Worm (Caenorhabditis elegans) whole organism, L1 larva: Measurements from ENCODE around the gene C49A9.10.
A peak's percentile ranks its signal among the peaks of the same experiment; 100 is the strongest.

Experiments used
- C34B4.2 ChIP-seq: sonication (generic microtip); optimal IDR thresholded peaks from 2 replicates; lab custom pipeline; 2017; ENCODE audit warnings: mild to moderate bottlenecking, missing genetic modification characterization, missing compliant biosample characterization
- Y116A8C.19 ChIP-seq: sonication (generic microtip); optimal IDR thresholded peaks from 2 replicates; lab custom pipeline; 2016; ENCODE audit warnings: missing compliant biosample characterization, missing genetic modification characterization, borderline replicate concordance
- aha-1 ChIP-seq: fragments of 150-350 bp; optimal IDR thresholded peaks from 2 replicates; lab custom pipeline; 2014; ENCODE audit warnings: missing biosample characterization, missing genetic modification characterization
- aly-2 ChIP-seq: fragments of 150-350 bp; optimal IDR thresholded peaks from 2 replicates; lab custom pipeline; 2014; ENCODE audit warnings: missing biosample characterization, missing genetic modification characterization
- ceh-63 ChIP-seq: fragments of 200-800 bp; sonication (Bioruptor generic); optimal IDR thresholded peaks from 2 replicates; lab custom pipeline; 2018; ENCODE audit warnings: mild to moderate bottlenecking, missing genetic modification characterization, missing compliant biosample characterization
- ceh-8 ChIP-seq: fragments of 200-800 bp; sonication (Bioruptor generic); optimal IDR thresholded peaks from 2 replicates; lab custom pipeline; 2018; ENCODE audit warnings: mild to moderate bottlenecking, missing genetic modification characterization, moderate library complexity, missing compliant biosample characterization
- ceh-82 ChIP-seq, 3 experiments: fragments of 150-350 bp in 1 of 3; sonication (generic microtip) in 2 of 3; optimal IDR thresholded peaks; 2 replicates each; lab custom pipeline; 2014 to 2017; ENCODE audit warnings: missing biosample characterization in 3 of 3, missing genetic modification characterization in 3 of 3
- ces-1 ChIP-seq: fragments of 150-350 bp; optimal IDR thresholded peaks from 2 replicates; lab custom pipeline; 2014; ENCODE audit warnings: missing biosample characterization, missing genetic modification reagents, missing genetic modification characterization
- dpl-1 ChIP-seq, 3 experiments: fragments of 150-350 bp in 2 of 3; sonication (generic microtip) in 1 of 3; optimal IDR thresholded peaks; 2 replicates each; lab custom pipeline; 2014 to 2017; ENCODE audit warnings: missing biosample characterization in 3 of 3, missing genetic modification characterization in 3 of 3, missing genetic modification reagents in 3 of 3
- dsc-1 ChIP-seq: sonication (generic microtip); optimal IDR thresholded peaks from 2 replicates; lab custom pipeline; 2016; ENCODE audit warnings: mild to moderate bottlenecking, missing genetic modification characterization, missing compliant biosample characterization
- efl-1 ChIP-seq, 4 experiments: fragments of 150-350 bp; optimal IDR thresholded peaks in 3 of 4; peaks in 1 of 4; 1 replicate in 1 of 4; 2 replicates in 3 of 4; lab custom pipeline; 2014; ENCODE audit warnings: missing biosample characterization in 2 of 4, missing genetic modification characterization in 2 of 4, missing genetic modification reagents in 2 of 4
- efl-3 ChIP-seq: fragments of 200-800 bp; sonication (Bioruptor generic); optimal IDR thresholded peaks from 2 replicates; lab custom pipeline; 2018; ENCODE audit warnings: mild to moderate bottlenecking, missing genetic modification characterization, missing compliant biosample characterization
- egl-13 ChIP-seq: sonication (generic microtip); optimal IDR thresholded peaks from 2 replicates; lab custom pipeline; 2016; ENCODE audit warnings: missing genotype, missing genetic modification reagents, missing genetic modification characterization, missing compliant biosample characterization
- egl-27 ChIP-seq, 2 experiments: fragments of 150-350 bp in 1 of 2; sonication (generic microtip); optimal IDR thresholded peaks; 3 replicates each; lab custom pipeline; 2017 to 2018; ENCODE audit warnings: missing biosample characterization in 2 of 2, missing genetic modification characterization in 2 of 2, missing genetic modification reagents in 2 of 2
- elt-2 ChIP-seq: sonication (generic microtip); optimal IDR thresholded peaks from 2 replicates; lab custom pipeline; 2016; ENCODE audit warnings: missing genetic modification characterization, mild to moderate bottlenecking, inconsistent platforms, missing compliant biosample characterization, missing genetic modification reagents
- ets-5 ChIP-seq: fragments of 200-800 bp; sonication (Bioruptor generic); IDR thresholded peaks from 2 replicates; pipeline ENCODE4 v1.3.6; 2022; ENCODE audit warnings: missing genetic modification characterization, missing compliant biosample characterization
- fkh-4 ChIP-seq: sonication (generic microtip); optimal IDR thresholded peaks from 2 replicates; lab custom pipeline; 2016; ENCODE audit warnings: missing compliant biosample characterization, missing genetic modification characterization, borderline replicate concordance
- fkh-8 ChIP-seq: sonication (generic microtip); optimal IDR thresholded peaks from 2 replicates; lab custom pipeline; 2016; ENCODE audit warnings: mild to moderate bottlenecking, missing genetic modification characterization, missing compliant biosample characterization
- fos-1 ChIP-seq: fragments of 150-350 bp; optimal IDR thresholded peaks from 2 replicates; lab custom pipeline; 2014; ENCODE audit warnings: missing biosample characterization, missing genetic modification characterization
- grh-1 ChIP-seq: fragments of 200-800 bp; sonication (Bioruptor generic); IDR thresholded peaks from 2 replicates; pipeline ENCODE4 v1.3.6; 2022; ENCODE audit warnings: missing genetic modification reagents, missing genetic modification characterization, missing compliant biosample characterization
- hlh-17 ChIP-seq: fragments of 200-800 bp; sonication (Bioruptor generic); optimal IDR thresholded peaks from 2 replicates; lab custom pipeline; 2018; ENCODE audit warnings: missing genetic modification characterization, mild to moderate bottlenecking, missing compliant biosample characterization, moderate library complexity, borderline replicate concordance
- hpl-2 ChIP-seq: fragments of 150-350 bp; optimal IDR thresholded peaks from 2 replicates; lab custom pipeline; 2014; ENCODE audit warnings: missing biosample characterization, missing genetic modification reagents, missing genetic modification characterization
- irx-1 ChIP-seq: sonication (generic microtip); optimal IDR thresholded peaks from 2 replicates; lab custom pipeline; 2016; ENCODE audit warnings: missing genetic modification characterization, missing compliant biosample characterization
- isw-1 ChIP-seq: fragments of 200-800 bp; sonication (Bioruptor generic); IDR thresholded peaks from 2 replicates; pipeline ENCODE4 v1.3.6; 2022; ENCODE audit warnings: missing genetic modification characterization, missing compliant biosample characterization
- lin-14 ChIP-seq: fragments of 200-800 bp; sonication (Bioruptor generic); optimal IDR thresholded peaks from 2 replicates; lab custom pipeline; 2018; ENCODE audit warnings: mild to moderate bottlenecking, missing genetic modification characterization, moderate library complexity, missing compliant biosample characterization
- lin-15B ChIP-seq: fragments of 150-350 bp; sonication (generic microtip); optimal IDR thresholded peaks from 3 replicates; lab custom pipeline; 2014; ENCODE audit warnings: missing biosample characterization, missing genetic modification characterization
- lsy-2 ChIP-seq, 2 experiments: fragments of 150-350 bp; optimal IDR thresholded peaks; 2 replicates each; lab custom pipeline; 2014; ENCODE audit warnings: missing biosample characterization in 2 of 2, missing genetic modification characterization in 2 of 2
- mab-9 ChIP-seq: fragments of 200-800 bp; sonication (Bioruptor generic); IDR thresholded peaks from 2 replicates; pipeline ENCODE4 v1.3.6; 2022; ENCODE audit warnings: missing genetic modification reagents, missing genetic modification characterization, missing compliant biosample characterization
- mdl-1 ChIP-seq, 2 experiments: fragments of 150-350 bp; optimal IDR thresholded peaks; 2 replicates each; lab custom pipeline; 2014 to 2017; ENCODE audit warnings: missing biosample characterization in 2 of 2, missing genetic modification characterization in 2 of 2, inconsistent platforms in 1 of 2
- nhr-19 ChIP-seq: fragments of 200-800 bp; sonication (Bioruptor generic); conservative IDR thresholded peaks from 2 replicates; pipeline ENCODE4 v1.3.6; 2022; ENCODE audit warnings: missing genetic modification characterization, missing compliant biosample characterization
- nhr-85 ChIP-seq: sonication (generic microtip); peaks from one replicate; lab custom pipeline; 2016; ENCODE audit warnings: missing genetic modification characterization, inconsistent platforms, missing compliant biosample characterization
- pax-3 ChIP-seq: fragments of 200-800 bp; sonication (Bioruptor generic); optimal IDR thresholded peaks from 2 replicates; lab custom pipeline; 2018; ENCODE audit warnings: mild to moderate bottlenecking, missing genetic modification characterization, moderate library complexity, missing compliant biosample characterization
- snu-23 ChIP-seq: sonication (generic microtip); optimal IDR thresholded peaks from 2 replicates; lab custom pipeline; 2016; ENCODE audit warnings: missing genetic modification characterization, missing compliant biosample characterization
- sup-37 ChIP-seq: fragments of 200-800 bp; sonication (Bioruptor generic); optimal IDR thresholded peaks from 2 replicates; lab custom pipeline; 2018; ENCODE audit warnings: mild to moderate bottlenecking, missing genetic modification characterization, missing compliant biosample characterization
- tlp-1 ChIP-seq: fragments of 150-350 bp; optimal IDR thresholded peaks from 2 replicates; lab custom pipeline; 2014; ENCODE audit warnings: missing biosample characterization, missing genetic modification characterization
- unc-62 ChIP-seq: fragments of 150-350 bp; optimal IDR thresholded peaks from 2 replicates; lab custom pipeline; 2014; ENCODE audit warnings: missing biosample characterization, missing genetic modification reagents, missing genetic modification characterization
- unc-86 ChIP-seq: sonication (generic microtip); optimal IDR thresholded peaks from 2 replicates; lab custom pipeline; 2016; ENCODE audit warnings: missing genetic modification characterization, missing compliant biosample characterization
- unc-98 ChIP-seq: fragments of 200-800 bp; sonication (Bioruptor generic); IDR thresholded peaks from 2 replicates; pipeline ENCODE4 v1.3.6; 2022; ENCODE audit warnings: missing genetic modification characterization, missing compliant biosample characterization
- vab-15 ChIP-seq: sonication (generic microtip); optimal IDR thresholded peaks from 2 replicates; lab custom pipeline; 2017; ENCODE audit warnings: missing genotype, mild to moderate bottlenecking, missing genetic modification characterization, missing compliant biosample characterization
- zip-4 ChIP-seq: fragments of 200-800 bp; sonication (Bioruptor generic); optimal IDR thresholded peaks from 2 replicates; lab custom pipeline; 2018; ENCODE audit warnings: mild to moderate bottlenecking, missing genetic modification characterization, moderate library complexity, missing compliant biosample characterization

C49A9.10 gene

DNA sequence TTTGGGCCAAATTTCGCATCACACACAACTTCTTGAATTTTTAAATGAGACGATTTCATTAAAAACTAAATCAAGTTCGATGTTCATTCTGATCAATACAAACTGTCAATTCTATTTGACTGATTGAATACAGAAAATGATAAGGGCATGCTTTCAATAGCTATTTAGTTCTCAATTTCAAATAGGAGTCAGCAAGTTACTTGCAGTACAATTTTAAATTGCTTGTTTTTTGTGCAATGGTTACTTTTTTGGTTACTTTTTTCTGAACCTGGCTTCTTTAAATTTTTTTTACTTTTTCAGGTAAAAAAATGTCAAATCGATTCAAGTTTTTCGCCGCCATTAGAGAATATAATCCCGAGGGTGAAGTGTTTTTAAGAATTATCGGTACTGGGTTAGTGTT, 19.0 kb upstream of the C49A9.10 start, which contains the start of gene C49A9.2:
Gene C49A9.2 (plus strand): TSS at position 301 of the 400 bp plus-strand sequence.
- TF ChIP-seq zip-4 (GFP tag; lab: Kevin White, UChicago): no peak
- no peak for TF ChIP-seq lin-14 (GFP tag; lab: Kevin White, UChicago)
- no peak for TF ChIP-seq lsy-2 (tag; optimal IDR thresholded peaks at IDR 0.05; lab: Kevin White, UChicago)
- TF ChIP-seq egl-13: no peak
- TF ChIP-seq ces-1: no peak
- TF ChIP-seq tlp-1 (tag; lab: Kevin White, UChicago): no peak
- TF ChIP-seq unc-62: no peak
- no peak for TF ChIP-seq ets-5
- TF ChIP-seq aha-1 (tag; lab: Kevin White, UChicago): no peak
- no peak for TF ChIP-seq pax-3 (tag; lab: Kevin White, UChicago)
- no peak for TF ChIP-seq unc-98 (GFP tag; lab: Robert Waterston, UW)
- no peak for TF ChIP-seq aly-2
- no peak for TF ChIP-seq fkh-8 (tag; lab: Kevin White, UChicago)
- TF ChIP-seq fkh-4: no peak
- TF ChIP-seq irx-1 (tag; lab: Kevin White, UChicago): no peak
- no peak for TF ChIP-seq mdl-1 (tag; optimal IDR thresholded peaks at IDR 0.05; lab: Kevin White, UChicago)

DNA sequence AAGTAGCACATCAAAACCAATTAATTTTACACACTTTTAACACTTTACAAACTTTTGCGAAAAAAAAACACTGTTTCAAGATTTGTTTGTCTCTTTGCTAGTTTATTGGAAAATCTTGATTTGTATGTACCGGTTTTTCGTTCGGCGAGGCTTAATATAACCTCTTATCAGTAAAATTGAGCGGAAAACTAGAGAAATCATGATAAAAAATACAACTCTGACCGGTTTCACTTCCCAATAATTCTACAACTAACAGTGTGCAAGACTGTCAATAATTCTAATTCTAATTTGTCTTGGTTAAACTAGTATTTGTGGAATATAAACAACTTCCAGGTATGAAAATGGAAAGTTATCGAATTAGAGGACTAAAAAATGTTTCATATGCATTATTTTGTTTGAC, 15.7 kb upstream of the C49A9.10 start, which contains the start of gene C49A9.3:
Gene C49A9.3 (plus strand): TSS at position 212 of the 400 bp plus-strand sequence.
- TF ChIP-seq ceh-63 (GFP tag; lab: Kevin White, UChicago) (no peak), efl-3 (GFP tag; lab: Kevin White, UChicago) (no peak), tlp-1 (tag; lab: Kevin White, UChicago) (no peak), unc-98 (GFP tag; lab: Robert Waterston, UW) (no peak), C34B4.2 (tag; lab: Kevin White, UChicago) (no peak), grh-1 (GFP tag; lab: Robert Waterston, UW) (no peak), nhr-19 (GFP tag; lab: Robert Waterston, UW) (no peak), efl-1 (optimal IDR thresholded peaks at IDR 0.05; lab: Kevin White, UChicago) (no peak), efl-1 (GFP tag; optimal IDR thresholded peaks at IDR 0.05 in 1 of 2; lab: Kevin White, UChicago) (peak in 1 of 2 experiments; percentile 2), ceh-8 (GFP tag; lab: Kevin White, UChicago) (no peak), elt-2 (tag; lab: Kevin White, UChicago) (peak; percentile 51), irx-1 (tag; lab: Kevin White, UChicago) (no peak), mdl-1 (tag; optimal IDR thresholded peaks at IDR 0.05; lab: Kevin White, UChicago) (no peak)

DNA sequence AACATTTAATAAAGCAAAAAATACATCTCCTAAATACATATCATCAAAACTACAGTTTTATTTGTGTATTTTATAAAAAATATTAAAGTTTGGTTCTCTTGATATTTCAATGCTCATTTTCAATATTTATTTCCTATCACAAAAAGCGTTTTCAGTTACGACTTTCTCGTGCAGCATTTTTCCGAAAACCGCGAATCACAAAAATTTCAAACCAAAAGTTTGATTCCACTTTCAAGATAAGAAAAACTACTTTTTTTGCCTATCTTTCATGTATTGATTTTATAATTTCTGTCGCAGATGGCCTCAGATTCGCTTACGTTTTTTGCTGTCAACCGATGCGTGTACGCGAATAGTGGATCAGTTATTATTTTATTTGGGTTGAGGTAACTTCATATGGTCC, 13.3 kb upstream of the C49A9.10 start, which contains the start of gene C49A9.4:
Gene C49A9.4 (plus strand): TSS at position 265 of the 400 bp plus-strand sequence.
- TF ChIP-seq efl-1 (optimal IDR thresholded peaks at IDR 0.05; lab: Kevin White, UChicago) (no peak), efl-1 (GFP tag; optimal IDR thresholded peaks at IDR 0.05 in 1 of 2; lab: Kevin White, UChicago) (peak in 1 of 2 experiments; percentile 42), lin-14 (GFP tag; lab: Kevin White, UChicago) (no peak), elt-2 (tag; lab: Kevin White, UChicago) (peak; percentile 27), hpl-2 (peak; percentile 35)

DNA sequence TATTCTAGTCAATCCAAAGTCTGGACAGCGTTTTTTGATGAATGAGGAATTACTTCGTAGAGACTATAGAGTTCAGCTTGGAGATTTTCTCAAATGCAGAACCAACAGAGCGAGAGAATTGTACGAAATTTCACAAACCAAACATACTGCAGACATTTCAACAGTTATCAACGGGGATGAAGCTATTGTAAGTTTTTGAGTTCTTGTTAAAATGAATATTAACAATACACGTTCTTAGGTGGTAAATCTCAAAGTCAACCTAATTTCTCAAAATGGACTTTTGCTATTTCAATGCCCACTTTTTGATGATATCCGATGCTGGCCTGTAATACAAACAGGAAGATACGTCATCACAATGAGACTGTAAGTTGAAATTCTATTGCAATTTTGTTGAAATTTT, 11.4 kb upstream of the C49A9.10 start:
- TF ChIP-seq lin-15B (tag; lab: Kevin White, UChicago) (no peak), isw-1 (GFP tag; lab: Robert Waterston, UW) (no peak)

ce11 chrIV:6217066-6217465, 10.9 kb upstream of the C49A9.10 start, which contains the start of gene C49A9.9:
Gene C49A9.9 (plus strand): TSS chrIV:6217372.
- TF ChIP-seq egl-27 (tag; optimal IDR thresholded peaks at IDR 0.05; lab: Kevin White, UChicago) (no peak), lin-14 (GFP tag; lab: Kevin White, UChicago) (no peak), isw-1 (GFP tag; lab: Robert Waterston, UW) (no peak), fos-1 (tag; lab: Kevin White, UChicago) (no peak), fkh-4 (no peak), ceh-82 (tag; optimal IDR thresholded peaks at IDR 0.05; lab: Kevin White, UChicago) (no peak), pax-3 (tag; lab: Kevin White, UChicago) (no peak), mab-9 (GFP tag; lab: Robert Waterston, UW) (no peak), vab-15 (tag; lab: Kevin White, UChicago) (no peak), unc-86 (tag; lab: Kevin White, UChicago) (no peak), nhr-85 (tag; lab: Kevin White, UChicago) (no peak), dsc-1 (no peak), hlh-17 (GFP tag; lab: Kevin White, UChicago) (no peak), dpl-1 (GFP tag; optimal IDR thresholded peaks at IDR 0.05; lab: Kevin White, UChicago) (no peak), sup-37 (GFP tag; lab: Kevin White, UChicago) (no peak), snu-23 (GFP tag; lab: Kevin White, UChicago) (no peak), irx-1 (tag; lab: Kevin White, UChicago) (no peak), Y116A8C.19 (tag; lab: Kevin White, UChicago) (no peak), lsy-2 (tag; optimal IDR thresholded peaks at IDR 0.05; lab: Kevin White, UChicago) (no peak)
